Worm (Caenorhabditis elegans) whole organism, L1 larva: Measurements from ENCODE around the gene ragc-1.

Source experiments
- aha-1 ChIP-seq: fragments of 150-350 bp; optimal IDR thresholded peaks from 2 replicates; lab custom pipeline; 2014; ENCODE audit warnings: missing biosample characterization, missing genetic modification characterization
- blmp-1 ChIP-seq: fragments of 150-350 bp; optimal IDR thresholded peaks from 2 replicates; lab custom pipeline; 2014; ENCODE audit warnings: missing biosample characterization, missing genetic modification characterization
- ceh-8 ChIP-seq: fragments of 200-800 bp; sonication (Bioruptor generic); optimal IDR thresholded peaks from 2 replicates; lab custom pipeline; 2018; ENCODE audit warnings: mild to moderate bottlenecking, missing genetic modification characterization, moderate library complexity, missing compliant biosample characterization
- ceh-88 ChIP-seq: fragments of 200-800 bp; sonication (Bioruptor generic); IDR thresholded peaks from 2 replicates; pipeline ENCODE4 v1.3.6; 2022; ENCODE audit warnings: missing genetic modification characterization, missing compliant biosample characterization
- ces-1 ChIP-seq: fragments of 150-350 bp; optimal IDR thresholded peaks from 2 replicates; lab custom pipeline; 2014; ENCODE audit warnings: missing biosample characterization, missing genetic modification reagents, missing genetic modification characterization
- efl-3 ChIP-seq: fragments of 200-800 bp; sonication (Bioruptor generic); optimal IDR thresholded peaks from 2 replicates; lab custom pipeline; 2018; ENCODE audit warnings: mild to moderate bottlenecking, missing genetic modification characterization, missing compliant biosample characterization
- egl-27 ChIP-seq, 2 experiments: fragments of 150-350 bp in 1 of 2; sonication (generic microtip); optimal IDR thresholded peaks; 3 replicates each; lab custom pipeline; 2017 to 2018; ENCODE audit warnings: missing biosample characterization in 2 of 2, missing genetic modification characterization in 2 of 2, missing genetic modification reagents in 2 of 2
- elt-2 ChIP-seq: sonication (generic microtip); optimal IDR thresholded peaks from 2 replicates; lab custom pipeline; 2016; ENCODE audit warnings: missing genetic modification characterization, mild to moderate bottlenecking, inconsistent platforms, missing compliant biosample characterization, missing genetic modification reagents
- ets-5 ChIP-seq: fragments of 200-800 bp; sonication (Bioruptor generic); IDR thresholded peaks from 2 replicates; pipeline ENCODE4 v1.3.6; 2022; ENCODE audit warnings: missing genetic modification characterization, missing compliant biosample characterization
- fkh-10 ChIP-seq: sonication (generic microtip); optimal IDR thresholded peaks from 2 replicates; lab custom pipeline; 2017; ENCODE audit warnings: missing biosample characterization, missing genetic modification reagents, missing genetic modification characterization
- fkh-4 ChIP-seq: sonication (generic microtip); optimal IDR thresholded peaks from 2 replicates; lab custom pipeline; 2016; ENCODE audit warnings: missing compliant biosample characterization, missing genetic modification characterization, borderline replicate concordance
- hlh-17 ChIP-seq: fragments of 200-800 bp; sonication (Bioruptor generic); optimal IDR thresholded peaks from 2 replicates; lab custom pipeline; 2018; ENCODE audit warnings: missing genetic modification characterization, mild to moderate bottlenecking, missing compliant biosample characterization, moderate library complexity, borderline replicate concordance
- hpl-2 ChIP-seq: fragments of 150-350 bp; optimal IDR thresholded peaks from 2 replicates; lab custom pipeline; 2014; ENCODE audit warnings: missing biosample characterization, missing genetic modification reagents, missing genetic modification characterization
- irx-1 ChIP-seq: sonication (generic microtip); optimal IDR thresholded peaks from 2 replicates; lab custom pipeline; 2016; ENCODE audit warnings: missing genetic modification characterization, missing compliant biosample characterization
- lin-14 ChIP-seq: fragments of 200-800 bp; sonication (Bioruptor generic); optimal IDR thresholded peaks from 2 replicates; lab custom pipeline; 2018; ENCODE audit warnings: mild to moderate bottlenecking, missing genetic modification characterization, moderate library complexity, missing compliant biosample characterization
- lsy-2 ChIP-seq, 2 experiments: fragments of 150-350 bp; optimal IDR thresholded peaks; 2 replicates each; lab custom pipeline; 2014; ENCODE audit warnings: missing biosample characterization in 2 of 2, missing genetic modification characterization in 2 of 2
- mab-9 ChIP-seq: fragments of 200-800 bp; sonication (Bioruptor generic); IDR thresholded peaks from 2 replicates; pipeline ENCODE4 v1.3.6; 2022; ENCODE audit warnings: missing genetic modification reagents, missing genetic modification characterization, missing compliant biosample characterization
- nhr-11 ChIP-seq: fragments of 150-350 bp; optimal IDR thresholded peaks from 2 replicates; lab custom pipeline; 2014; ENCODE audit warnings: missing biosample characterization, missing genetic modification characterization
- nhr-19 ChIP-seq: fragments of 200-800 bp; sonication (Bioruptor generic); conservative IDR thresholded peaks from 2 replicates; pipeline ENCODE4 v1.3.6; 2022; ENCODE audit warnings: missing genetic modification characterization, missing compliant biosample characterization
- nhr-20 ChIP-seq: sonication (generic microtip); optimal IDR thresholded peaks from 2 replicates; lab custom pipeline; 2016; ENCODE audit warnings: mild to moderate bottlenecking, missing genetic modification characterization, missing compliant biosample characterization
- nhr-71 ChIP-seq: sonication (generic microtip); optimal IDR thresholded peaks from 2 replicates; lab custom pipeline; 2016; ENCODE audit warnings: mild to moderate bottlenecking, missing genetic modification characterization, moderate library complexity, missing compliant biosample characterization
- nhr-90 ChIP-seq: sonication (generic microtip); optimal IDR thresholded peaks from 2 replicates; lab custom pipeline; 2016; ENCODE audit warnings: mild to moderate bottlenecking, missing genetic modification characterization, missing compliant biosample characterization; ENCODE audit not compliant: poor library complexity
- rnt-1 ChIP-seq: sonication (generic microtip); optimal IDR thresholded peaks from 2 replicates; lab custom pipeline; 2016; ENCODE audit warnings: mild to moderate bottlenecking, missing genetic modification characterization, moderate library complexity, missing compliant biosample characterization
- snu-23 ChIP-seq: sonication (generic microtip); optimal IDR thresholded peaks from 2 replicates; lab custom pipeline; 2016; ENCODE audit warnings: missing genetic modification characterization, missing compliant biosample characterization
- sup-37 ChIP-seq: fragments of 200-800 bp; sonication (Bioruptor generic); optimal IDR thresholded peaks from 2 replicates; lab custom pipeline; 2018; ENCODE audit warnings: mild to moderate bottlenecking, missing genetic modification characterization, missing compliant biosample characterization
- tbx-2 ChIP-seq: sonication (generic microtip); optimal IDR thresholded peaks from 2 replicates; lab custom pipeline; 2016; ENCODE audit warnings: missing genetic modification characterization, missing compliant biosample characterization
- unc-130 ChIP-seq: fragments of 150-350 bp; optimal IDR thresholded peaks from 2 replicates; lab custom pipeline; 2017; ENCODE audit warnings: missing biosample characterization, missing genetic modification characterization, inconsistent platforms
- vab-15 ChIP-seq: sonication (generic microtip); optimal IDR thresholded peaks from 2 replicates; lab custom pipeline; 2017; ENCODE audit warnings: missing genotype, mild to moderate bottlenecking, missing genetic modification characterization, missing compliant biosample characterization
- zag-1 ChIP-seq: fragments of 150-350 bp; optimal IDR thresholded peaks from 2 replicates; lab custom pipeline; 2014; ENCODE audit warnings: missing biosample characterization, missing genetic modification characterization
- zip-4 ChIP-seq: fragments of 200-800 bp; sonication (Bioruptor generic); optimal IDR thresholded peaks from 2 replicates; lab custom pipeline; 2018; ENCODE audit warnings: mild to moderate bottlenecking, missing genetic modification characterization, moderate library complexity, missing compliant biosample characterization
- ztf-4 ChIP-seq: fragments of 150-350 bp; optimal IDR thresholded peaks from 2 replicates; lab custom pipeline; 2014; ENCODE audit warnings: missing biosample characterization, missing genetic modification characterization

Gene ragc-1

ce11 chrIV:11649031-11649430 lies 44.3 kb upstream of the ragc-1 start, which contains the start of gene ZK809.8:
Gene ZK809.8 (minus strand): TSS chrIV:11649064.
- TF ChIP-seq hpl-2 = no peak
- TF ChIP-seq blmp-1 (tag; lab: Kevin White, UChicago) = no peak
- TF ChIP-seq hlh-17 = no peak
- peak in 1 of 2 experiments; percentile 42 for TF ChIP-seq lsy-2 (tag; optimal IDR thresholded peaks at IDR 0.05; lab: Kevin White, UChicago)
- no peak for TF ChIP-seq sup-37 (GFP tag; lab: Kevin White, UChicago)
- peak; percentile 82 for TF ChIP-seq nhr-71 (tag; lab: Kevin White, UChicago)
- no peak for TF ChIP-seq elt-2 (tag; lab: Kevin White, UChicago)
- TF ChIP-seq zag-1 (tag; lab: Kevin White, UChicago) = no peak
- peak; percentile 67 for TF ChIP-seq lin-14
- TF ChIP-seq unc-130 (tag; lab: Kevin White, UChicago) = peak; percentile 6
- TF ChIP-seq fkh-4 = no peak
- no peak for TF ChIP-seq tbx-2 (tag; lab: Kevin White, UChicago)
- peak; percentile 41 for TF ChIP-seq rnt-1 (tag; lab: Kevin White, UChicago)
- TF ChIP-seq fkh-10 (GFP tag; lab: Kevin White, UChicago) = no peak
- TF ChIP-seq nhr-20 (tag; lab: Kevin White, UChicago) = peak; percentile 6
- peak; percentile 33 for TF ChIP-seq snu-23 (GFP tag; lab: Kevin White, UChicago)
- TF ChIP-seq mab-9 (GFP tag; lab: Robert Waterston, UW) = no peak
- TF ChIP-seq nhr-19 (GFP tag; lab: Robert Waterston, UW) = peak; percentile 31; the same call in 1 of the 2 replicates
- TF ChIP-seq, all 84 proteins: peak for 8

- TF ChIP-seq ceh-8 = no peak
- peak; percentile 52 for TF ChIP-seq rnt-1 (tag; lab: Kevin White, UChicago)
- peak; percentile 40 for TF ChIP-seq lin-14
- TF ChIP-seq nhr-71 (tag; lab: Kevin White, UChicago) = peak; percentile 64
- peak; percentile 21 for TF ChIP-seq snu-23 (GFP tag; lab: Kevin White, UChicago)
- TF ChIP-seq nhr-20 (tag; lab: Kevin White, UChicago) = peak; percentile 1
- TF ChIP-seq nhr-19 (GFP tag; lab: Robert Waterston, UW) = peak; percentile 34
- TF ChIP-seq nhr-90 (tag; lab: Kevin White, UChicago) = no peak
- no peak for TF ChIP-seq ces-1
- peak in 1 of 2 experiments; percentile 35 for TF ChIP-seq lsy-2 (tag; optimal IDR thresholded peaks at IDR 0.05; lab: Kevin White, UChicago)
- TF ChIP-seq unc-130 (tag; lab: Kevin White, UChicago) = peak; percentile 1
Observed at ce11 chrIV:11646908-11647307, 42.2 kb upstream of the ragc-1 start.

- TF ChIP-seq ets-5 (GFP tag; lab: Robert Waterston, UW) (no peak), elt-2 (tag; lab: Kevin White, UChicago) (peak; percentile 8), lsy-2 (tag; optimal IDR thresholded peaks at IDR 0.05; lab: Kevin White, UChicago) (peak in 1 of 2 experiments; percentile 25), ceh-88 (GFP tag; lab: Robert Waterston, UW) (no peak), ztf-4 (tag; lab: Kevin White, UChicago) (peak; percentile 10), zip-4 (GFP tag; lab: Kevin White, UChicago) (no peak), rnt-1 (tag; lab: Kevin White, UChicago) (no peak), nhr-20 (tag; lab: Kevin White, UChicago) (peak; percentile 23), nhr-11 (no peak), lin-14 (peak; percentile 67), nhr-71 (tag; lab: Kevin White, UChicago) (peak; percentile 34), egl-27 (tag; optimal IDR thresholded peaks at IDR 0.05; lab: Kevin White, UChicago) (no peak), snu-23 (GFP tag; lab: Kevin White, UChicago) (peak; percentile 27), unc-130 (tag; lab: Kevin White, UChicago) (peak; percentile 21), efl-3 (GFP tag; lab: Kevin White, UChicago) (no peak)
- TF ChIP-seq, all 84 proteins: peak for 8
Observed at ce11 chrIV:11645354-11645753, 40.6 kb upstream of the ragc-1 start.

ce11 chrIV:11644705-11645104 lies 40.0 kb upstream of the ragc-1 start:
- no peak for TF ChIP-seq vab-15
- peak; percentile 29 for TF ChIP-seq hlh-17

- TF ChIP-seq irx-1 (tag; lab: Kevin White, UChicago) (no peak), aha-1 (tag; lab: Kevin White, UChicago) (no peak)
- TF ChIP-seq, all 84 proteins: peak for 0
Observed at ce11 chrIV:11643829-11644228, 39.1 kb upstream of the ragc-1 start, which contains the start of gene prx-2. Gene prx-2 (plus strand): TSS chrIV:11644129.
